Fruit fly (Drosophila melanogaster): ENCODE data around the gene CG34382.

Gene CG34382

dm6 chr3L:9898355-9898754 lies 19.6 kb downstream of the CG34382 start, which contains the start of the genes CG6707 and CG46387 (continued):
- TF ChIP-seq H2.0 (GFP tag; IDR thresholded peaks at IDR 0.05), result no peak
- TF ChIP-seq tup (GFP tag; optimal IDR thresholded peaks at IDR 0.05), result no peak
- peak; percentile 32 for TF ChIP-seq HLHmδ (GFP tag; optimal IDR thresholded peaks at IDR 0.05)
- TF ChIP-seq croc (GFP tag; conservative IDR thresholded peaks at IDR 0.05), result no peak
- TF ChIP-seq kah (GFP tag; optimal IDR thresholded peaks at IDR 0.05), result no peak
- TF ChIP-seq gt (GFP tag; IDR thresholded peaks at IDR 0.05), result no peak
- TF ChIP-seq dm (GFP tag; optimal IDR thresholded peaks at IDR 0.05), result peak; percentile 53
- peak; percentile 99 for TF ChIP-seq CG15514 (GFP tag; optimal IDR thresholded peaks at IDR 0.05)
- TF ChIP-seq CG30431 (GFP tag; optimal IDR thresholded peaks at IDR 0.05), result no peak
- no peak for TF ChIP-seq CG4854 (GFP tag; optimal IDR thresholded peaks at IDR 0.05)
- no peak for TF ChIP-seq CG1233 (GFP tag; optimal IDR thresholded peaks at IDR 0.05)
- no peak for TF ChIP-seq HLH4C (GFP tag; IDR thresholded peaks at IDR 0.05; ENCODE audit: partially characterized antibody)
- TF ChIP-seq Trl (optimal IDR thresholded peaks at IDR 0.05), result no peak
- TF ChIP-seq Trl (GFP tag; optimal IDR thresholded peaks at IDR 0.05), result peak; percentile 16
- no peak for TF ChIP-seq ttk (GFP tag; IDR thresholded peaks at IDR 0.05)
- TF ChIP-seq pros (GFP tag; optimal IDR thresholded peaks at IDR 0.05), result no peak
- 0 out of 3 replicates have a peak, but pooled peaks have one; percentile 35 for TF ChIP-seq CG2199 (GFP tag; IDR thresholded peaks at IDR 0.05)
- peak; percentile 50; the same call in 1 of the 2 replicates for TF ChIP-seq vvl (GFP tag; IDR thresholded peaks at IDR 0.05)
- TF ChIP-seq caup (GFP tag; optimal IDR thresholded peaks at IDR 0.05; ENCODE audit: severe bottlenecking), result no peak
- TF ChIP-seq Opbp (GFP tag; IDR thresholded peaks at IDR 0.05; ENCODE audit: partially characterized antibody), result peak; percentile 63; the same call in 2 of the 3 replicates
- TF ChIP-seq yki (optimal IDR thresholded peaks at IDR 0.05), result no peak
- no peak for TF ChIP-seq corto (GFP tag; optimal IDR thresholded peaks at IDR 0.05)
- no peak for TF ChIP-seq CG11695 (GFP tag; IDR thresholded peaks at IDR 0.05)
- no peak for TF ChIP-seq CG7271 (tag; optimal IDR thresholded peaks at IDR 0.05)
- TF ChIP-seq crol (GFP tag; IDR thresholded peaks at IDR 0.05), result no peak
- TF ChIP-seq CG5180 (GFP tag; optimal IDR thresholded peaks at IDR 0.05), result no peak
- no peak for TF ChIP-seq CkIIα-i1 (GFP tag; IDR thresholded peaks at IDR 0.05)
- no peak for TF ChIP-seq bab2 (GFP tag; optimal IDR thresholded peaks at IDR 0.05)
- TF ChIP-seq hth (optimal IDR thresholded peaks at IDR 0.05), result no peak
- TF ChIP-seq disco-r (GFP tag; optimal IDR thresholded peaks at IDR 0.05), result no peak
- no peak for TF ChIP-seq TFAM (GFP tag; optimal IDR thresholded peaks at IDR 0.05)
- no peak for TF ChIP-seq CG8765 (GFP tag; IDR thresholded peaks at IDR 0.05)
- TF ChIP-seq CG9876 (GFP tag; optimal IDR thresholded peaks at IDR 0.05), result peak; percentile 7
- TF ChIP-seq Hmr (GFP tag; optimal IDR thresholded peaks at IDR 0.05), result peak; percentile 56
- no peak for TF ChIP-seq CG18262 (tag; optimal IDR thresholded peaks at IDR 0.05)
- TF ChIP-seq CG7839 (tag; optimal IDR thresholded peaks at IDR 0.05), result no peak
- TF ChIP-seq ro (GFP tag; IDR thresholded peaks at IDR 0.05), result no peak
- TF ChIP-seq maf-S (GFP tag; optimal IDR thresholded peaks at IDR 0.05), result no peak
- TF ChIP-seq CG13424 (tag; optimal IDR thresholded peaks at IDR 0.05), result no peak
- no peak for TF ChIP-seq CG17568 (GFP tag; optimal IDR thresholded peaks at IDR 0.05)
- no peak for TF ChIP-seq toy (GFP tag; IDR thresholded peaks at IDR 0.05)
- no peak for TF ChIP-seq ash1 (GFP tag; optimal IDR thresholded peaks at IDR 0.05)
- TF ChIP-seq chif (GFP tag; optimal IDR thresholded peaks at IDR 0.05), result no peak
- no peak for TF ChIP-seq Sox102F (GFP tag; optimal IDR thresholded peaks at IDR 0.05)
- peak; percentile 59 for TF ChIP-seq amos (GFP tag; IDR thresholded peaks at IDR 0.05; ENCODE audit: partially characterized antibody)
- no peak for TF ChIP-seq CG9609 (GFP tag; optimal IDR thresholded peaks at IDR 0.05)
- no peak for TF ChIP-seq Sry-β (GFP tag; optimal IDR thresholded peaks at IDR 0.05)
- no peak for TF ChIP-seq CG10959 (GFP tag; IDR thresholded peaks at IDR 0.05)
- TF ChIP-seq CG7928 (GFP tag; optimal IDR thresholded peaks at IDR 0.05), result peak; percentile 86
- no peak for TF ChIP-seq kay (GFP tag; optimal IDR thresholded peaks at IDR 0.05)
- TF ChIP-seq slp2 (GFP tag; optimal IDR thresholded peaks at IDR 0.05), result no peak
- no peak for TF ChIP-seq CG2875 (GFP tag; optimal IDR thresholded peaks at IDR 0.05)
